Worm (Caenorhabditis elegans): ENCODE results near the gene fem-3.

ce11 chrIV:9078469-9078868 lies 26.3 kb upstream of the fem-3 start, which contains the start of gene mans-4:
- TF ChIP-seq dao-5 (tag; optimal IDR thresholded peaks at IDR 0.05), result no peak
- no peak for TF ChIP-seq him-1 (tag; optimal IDR thresholded peaks at IDR 0.05)
- TF ChIP-seq W03F9.2 (tag; optimal IDR thresholded peaks at IDR 0.05), result no peak

Measured in whole organism, L4/young adult.